Worm (Caenorhabditis elegans) whole organism, young adult: ENCODE results near the gene rps-9.

Source experiments
- F10E7.11 ChIP-seq: sonication (generic microtip); optimal IDR thresholded peaks from 2 replicates; lab custom pipeline; 2017; ENCODE audit warnings: mild to moderate bottlenecking, missing genetic modification characterization, moderate library complexity, missing compliant biosample characterization
- F33H1.4 ChIP-seq: fragments of 200-800 bp; sonication (Bioruptor generic); IDR thresholded peaks from 2 replicates; pipeline ENCODE4 v1.3.6; 2022; ENCODE audit warnings: missing genetic modification reagents, missing genetic modification characterization, missing compliant biosample characterization
- Y95B8A.8 ChIP-seq: fragments of 200-800 bp; sonication (Bioruptor generic); IDR thresholded peaks from 2 replicates; pipeline ENCODE4 v1.3.6; 2022; ENCODE audit warnings: missing genetic modification reagents, missing genetic modification characterization, missing compliant biosample characterization
- efl-1 ChIP-seq: fragments of 150-350 bp; optimal IDR thresholded peaks from 2 replicates; lab custom pipeline; 2014; ENCODE audit warnings: missing biosample characterization, missing genetic modification reagents, missing genetic modification characterization
- lin-35 ChIP-seq, 3 experiments: fragments of 150-350 bp in 2 of 3; sonication (generic microtip) in 1 of 3; optimal IDR thresholded peaks; 2 replicates each; lab custom pipeline; 2014 to 2018; ENCODE audit warnings: missing biosample characterization in 3 of 3, missing genetic modification characterization in 3 of 3, missing genetic modification reagents in 3 of 3
- mes-4 ChIP-seq: sonication (generic microtip); optimal IDR thresholded peaks from 2 replicates; lab custom pipeline; 2016; ENCODE audit warnings: missing genotype, missing genetic modification characterization, missing compliant biosample characterization
- nhr-27 ChIP-seq: fragments of 200-800 bp; sonication (Bioruptor generic); optimal IDR thresholded peaks from 2 replicates; lab custom pipeline; 2018; ENCODE audit warnings: mild to moderate bottlenecking, missing genetic modification characterization, moderate library complexity, missing compliant biosample characterization
- repo-1 ChIP-seq: sonication (generic microtip); optimal IDR thresholded peaks from 2 replicates; lab custom pipeline; 2017; ENCODE audit warnings: mild to moderate bottlenecking, missing genetic modification characterization, missing compliant biosample characterization
- snpc-4 ChIP-seq, 5 experiments: fragments of 150-350 bp in 1 of 5; sonication (generic microtip) in 4 of 5; optimal IDR thresholded peaks; 2 replicates each; lab custom pipeline; 2014 to 2018; ENCODE audit warnings: missing genetic modification characterization in 5 of 5, missing biosample characterization in 3 of 5, antibody characterized with exemption in 2 of 5, mild to moderate bottlenecking in 2 of 5, missing compliant biosample characterization in 2 of 5, missing genotype in 2 of 5, moderate library complexity in 2 of 5, missing genetic modification reagents in 1 of 5
- unc-62 ChIP-seq: fragments of 150-350 bp; optimal IDR thresholded peaks from 2 replicates; lab custom pipeline; 2014; ENCODE audit warnings: missing biosample characterization, missing genetic modification reagents, missing genetic modification characterization

ce11 chrII:11166414-11166813 is 40.3 kb upstream of the rps-9 start:
- TF ChIP-seq nhr-27 (tag; lab: Kevin White, UChicago) (no peak), snpc-4 (GFP tag; optimal IDR thresholded peaks at IDR 0.05; lab: Kevin White, UChicago) (no peak), snpc-4 (tag; optimal IDR thresholded peaks at IDR 0.05; lab: Kevin White, UChicago) (no peak), F33H1.4 (GFP tag; lab: Robert Waterston, UW) (no peak), unc-62 (GFP tag; lab: Kevin White, UChicago) (no peak), F10E7.11 (tag; lab: Kevin White, UChicago) (no peak), Y95B8A.8 (GFP tag; lab: Robert Waterston, UW) (no peak), efl-1 (GFP tag; lab: Kevin White, UChicago) (no peak), lin-35 (GFP tag; optimal IDR thresholded peaks at IDR 0.05; lab: Kevin White, UChicago) (no peak), repo-1 (no peak), mes-4 (tag; lab: Kevin White, UChicago) (no peak)
